Fruit fly (Drosophila melanogaster) whole organism, prepupa: ENCODE data around the gene BG642312.

Experiments
- Blimp-1 ChIP-seq: fragments of 200-800 bp; sonication (Bioruptor generic); optimal IDR thresholded peaks from 3 replicates; lab custom pipeline; 2017; ENCODE audit warnings: missing biosample characterization, missing genetic modification characterization, mild to moderate bottlenecking, moderate library complexity, missing genetic modification reagents
- CG10631 ChIP-seq: fragments of 200-800 bp; sonication (Bioruptor generic); optimal IDR thresholded peaks from 2 replicates; lab custom pipeline; 2016; ENCODE audit warnings: missing biosample characterization, missing genetic modification characterization
- CG11294 ChIP-seq: fragments of 200-800 bp; sonication (Bioruptor generic); IDR thresholded peaks from 2 replicates; pipeline ENCODE4 v1.3.6; 2022; ENCODE audit warnings: missing biosample characterization, missing genetic modification characterization
- CG11762 ChIP-seq: fragments of 200-800 bp; sonication (Bioruptor generic); optimal IDR thresholded peaks from 3 replicates; lab custom pipeline; 2016; ENCODE audit warnings: missing biosample characterization, missing genetic modification characterization; ENCODE audit not compliant: insufficient read depth
- CG11902 ChIP-seq: fragments of 200-800 bp; sonication (Bioruptor generic); optimal IDR thresholded peaks from 3 replicates; lab custom pipeline; 2016; ENCODE audit warnings: missing biosample characterization, missing genetic modification characterization
- CG16779 ChIP-seq: fragments of 200-800 bp; sonication (Bioruptor generic); optimal IDR thresholded peaks from 3 replicates; lab custom pipeline; 2017; ENCODE audit warnings: missing biosample characterization, mild to moderate bottlenecking, missing genetic modification characterization
- CG3032 ChIP-seq: fragments of 200-800 bp; optimal IDR thresholded peaks from 2 replicates; lab custom pipeline; 2019; ENCODE audit warnings: missing biosample characterization, mild to moderate bottlenecking, missing genetic modification characterization, moderate library complexity
- CG31627 ChIP-seq: fragments of 200-800 bp; sonication (Bioruptor generic); optimal IDR thresholded peaks from 3 replicates; lab custom pipeline; 2016; ENCODE audit warnings: missing biosample characterization, missing genetic modification characterization
- CG32006 ChIP-seq: fragments of 200-800 bp; sonication (Bioruptor generic); optimal IDR thresholded peaks from 3 replicates; lab custom pipeline; 2017; ENCODE audit warnings: missing biosample characterization, mild to moderate bottlenecking, missing genetic modification characterization
- CG34406 ChIP-seq: fragments of 200-800 bp; sonication (Bioruptor generic); optimal IDR thresholded peaks from 3 replicates; lab custom pipeline; 2016; ENCODE audit warnings: missing biosample characterization, missing genetic modification characterization
- CG3919 ChIP-seq: fragments of 200-800 bp; sonication (Bioruptor generic); optimal IDR thresholded peaks from 3 replicates; lab custom pipeline; 2016; ENCODE audit warnings: missing biosample characterization, missing genetic modification characterization
- CG4318 ChIP-seq: fragments of 200-800 bp; sonication (Bioruptor generic); optimal IDR thresholded peaks from 3 replicates; lab custom pipeline; 2017; ENCODE audit warnings: missing biosample characterization, mild to moderate bottlenecking, missing genetic modification characterization
- CG6163 ChIP-seq: fragments of 200-800 bp; sonication (Bioruptor generic); IDR thresholded peaks from 3 replicates; pipeline ENCODE4 v1.3.6; 2022; ENCODE audit warnings: missing biosample characterization, missing genetic modification characterization
- CG6276 ChIP-seq: fragments of 200-800 bp; sonication (Bioruptor generic); optimal IDR thresholded peaks from 2 replicates; lab custom pipeline; 2017; ENCODE audit warnings: missing biosample characterization, mild to moderate bottlenecking, missing genetic modification characterization
- CG6792 ChIP-seq: fragments of 200-800 bp; sonication (Bioruptor generic); optimal IDR thresholded peaks from 3 replicates; lab custom pipeline; 2016; ENCODE audit warnings: missing biosample characterization, missing genetic modification characterization
- CG6808 ChIP-seq: fragments of 200-800 bp; sonication (Bioruptor generic); optimal IDR thresholded peaks from 3 replicates; lab custom pipeline; 2017; ENCODE audit warnings: missing biosample characterization, missing genetic modification characterization, mild to moderate bottlenecking, moderate library complexity, missing genetic modification reagents
- CG6854 ChIP-seq: fragments of 200-800 bp; sonication (Bioruptor generic); optimal IDR thresholded peaks from 2 replicates; lab custom pipeline; 2017; ENCODE audit warnings: missing biosample characterization, mild to moderate bottlenecking, missing genetic modification characterization
- CG7368 ChIP-seq: fragments of 200-800 bp; sonication (Bioruptor generic); optimal IDR thresholded peaks from 3 replicates; lab custom pipeline; 2016; ENCODE audit warnings: missing biosample characterization, missing genetic modification characterization
- CG8119 ChIP-seq: fragments of 200-800 bp; sonication (Bioruptor generic); IDR thresholded peaks from 3 replicates; pipeline ENCODE4 v1.3.6; 2022; ENCODE audit warnings: missing biosample characterization, missing genetic modification characterization
- CG8319 ChIP-seq: fragments of 200-800 bp; sonication (Bioruptor generic); optimal IDR thresholded peaks from 3 replicates; lab custom pipeline; 2016; ENCODE audit warnings: missing biosample characterization, missing genetic modification characterization
- CG9139 ChIP-seq: fragments of 200-800 bp; sonication (Bioruptor generic); optimal IDR thresholded peaks from 3 replicates; lab custom pipeline; 2017; ENCODE audit warnings: missing biosample characterization, mild to moderate bottlenecking, missing genetic modification characterization
- Eip75B ChIP-seq: fragments of 200-800 bp; sonication (Bioruptor generic); optimal IDR thresholded peaks from 3 replicates; lab custom pipeline; 2016; ENCODE audit warnings: missing biosample characterization, missing genetic modification characterization
- Eip78C ChIP-seq: fragments of 200-800 bp; sonication (Bioruptor generic); peaks from one replicate; lab custom pipeline; 2016; ENCODE audit warnings: missing biosample characterization, missing genetic modification characterization
- Eip93F ChIP-seq: fragments of 200-800 bp; sonication (Bioruptor generic); optimal IDR thresholded peaks from 2 replicates; lab custom pipeline; 2016; ENCODE audit warnings: missing biosample characterization, mild to moderate bottlenecking, missing genetic modification characterization
- Ets96B ChIP-seq: fragments of 200-800 bp; optimal IDR thresholded peaks from 2 replicates; lab custom pipeline; 2019; ENCODE audit warnings: missing biosample characterization, mild to moderate bottlenecking, missing genetic modification characterization, moderate library complexity
- Hr38 ChIP-seq: sonication (Bioruptor generic); optimal IDR thresholded peaks from 2 replicates; lab custom pipeline; 2016; ENCODE audit warnings: missing biosample characterization, missing genetic modification characterization
- Hr39 ChIP-seq: fragments of 200-800 bp; sonication (Bioruptor generic); optimal IDR thresholded peaks from 2 replicates; lab custom pipeline; 2016; ENCODE audit warnings: missing biosample characterization, missing genetic modification characterization
- Hr4 ChIP-seq: fragments of 200-800 bp; sonication (Bioruptor generic); optimal IDR thresholded peaks from 3 replicates; lab custom pipeline; 2016; ENCODE audit warnings: missing biosample characterization, missing genetic modification characterization
- Lpt ChIP-seq: fragments of 200-800 bp; sonication (Bioruptor generic); optimal IDR thresholded peaks from 3 replicates; lab custom pipeline; 2016; ENCODE audit warnings: missing biosample characterization, missing genetic modification characterization
- OdsH ChIP-seq: fragments of 200-800 bp; sonication (Bioruptor generic); optimal IDR thresholded peaks from 3 replicates; lab custom pipeline; 2016; ENCODE audit warnings: missing biosample characterization, missing genetic modification characterization
- Smox ChIP-seq: fragments of 200-800 bp; sonication (Bioruptor generic); optimal IDR thresholded peaks from 3 replicates; lab custom pipeline; 2016; ENCODE audit warnings: missing biosample characterization, missing genetic modification characterization
- Sox102F ChIP-seq: fragments of 200-800 bp; sonication (Bioruptor generic); optimal IDR thresholded peaks from 2 replicates; lab custom pipeline; 2016; ENCODE audit warnings: missing biosample characterization, mild to moderate bottlenecking, missing genetic modification characterization
- Sox14 ChIP-seq: fragments of 200-800 bp; sonication (Bioruptor generic); optimal IDR thresholded peaks from 3 replicates; lab custom pipeline; 2016; ENCODE audit warnings: missing biosample characterization, missing genetic modification characterization
- Sox15 ChIP-seq: fragments of 200-800 bp; sonication (Bioruptor generic); optimal IDR thresholded peaks from 3 replicates; lab custom pipeline; 2016; ENCODE audit warnings: missing biosample characterization, missing genetic modification characterization
- achi ChIP-seq: fragments of 200-800 bp; sonication (Bioruptor generic); optimal IDR thresholded peaks from 3 replicates; lab custom pipeline; 2016; ENCODE audit warnings: missing biosample characterization, missing genetic modification characterization
- acj6 ChIP-seq: fragments of 200-800 bp; sonication (Bioruptor generic); optimal IDR thresholded peaks from 3 replicates; lab custom pipeline; 2016; ENCODE audit warnings: missing biosample characterization, missing genetic modification characterization
- dac ChIP-seq: fragments of 200-800 bp; sonication (Bioruptor generic); optimal IDR thresholded peaks from 2 replicates; lab custom pipeline; 2017; ENCODE audit warnings: missing biosample characterization, mild to moderate bottlenecking, missing genetic modification characterization
- eg ChIP-seq: fragments of 200-800 bp; sonication (Bioruptor generic); IDR thresholded peaks from 3 replicates; pipeline ENCODE4 v1.3.6; 2022; ENCODE audit warnings: missing biosample characterization, missing genetic modification characterization
- esn ChIP-seq: fragments of 200-800 bp; sonication (Bioruptor generic); optimal IDR thresholded peaks from 2 replicates; lab custom pipeline; 2016; ENCODE audit warnings: missing biosample characterization, mild to moderate bottlenecking, missing genetic modification characterization, moderate library complexity
- fd59A ChIP-seq: fragments of 200-800 bp; sonication (Bioruptor generic); optimal IDR thresholded peaks from 2 replicates; lab custom pipeline; 2017; ENCODE audit warnings: missing biosample characterization, mild to moderate bottlenecking, missing genetic modification characterization, missing genetic modification reagents
- lz ChIP-seq: fragments of 200-800 bp; sonication (Bioruptor generic); optimal IDR thresholded peaks from 3 replicates; lab custom pipeline; 2016; ENCODE audit warnings: missing biosample characterization, missing genetic modification characterization
- net ChIP-seq: fragments of 200-800 bp; sonication (Bioruptor generic); optimal IDR thresholded peaks from 3 replicates; lab custom pipeline; 2016; ENCODE audit warnings: missing biosample characterization, missing genetic modification characterization
- pdm3 ChIP-seq: fragments of 200-800 bp; sonication (Bioruptor generic); optimal IDR thresholded peaks from 3 replicates; lab custom pipeline; 2016; ENCODE audit warnings: missing biosample characterization, missing genetic modification characterization
- spab ChIP-seq: fragments of 200-800 bp; sonication (Bioruptor generic); optimal IDR thresholded peaks from 2 replicates; lab custom pipeline; 2017; ENCODE audit warnings: missing biosample characterization, mild to moderate bottlenecking, missing genetic modification characterization, missing genetic modification reagents
- svp ChIP-seq: fragments of 200-800 bp; sonication (Bioruptor generic); peaks from one replicate; lab custom pipeline; 2016; ENCODE audit warnings: missing biosample characterization, missing genetic modification characterization
- topi ChIP-seq: fragments of 200-800 bp; sonication (Bioruptor generic); optimal IDR thresholded peaks from 3 replicates; lab custom pipeline; 2016; ENCODE audit warnings: missing biosample characterization, missing genetic modification characterization
- vri ChIP-seq: fragments of 200-800 bp; sonication (Bioruptor generic); optimal IDR thresholded peaks from 3 replicates; lab custom pipeline; 2016; ENCODE audit warnings: missing biosample characterization, mild to moderate bottlenecking, missing genetic modification characterization

Gene BG642312

DNA sequence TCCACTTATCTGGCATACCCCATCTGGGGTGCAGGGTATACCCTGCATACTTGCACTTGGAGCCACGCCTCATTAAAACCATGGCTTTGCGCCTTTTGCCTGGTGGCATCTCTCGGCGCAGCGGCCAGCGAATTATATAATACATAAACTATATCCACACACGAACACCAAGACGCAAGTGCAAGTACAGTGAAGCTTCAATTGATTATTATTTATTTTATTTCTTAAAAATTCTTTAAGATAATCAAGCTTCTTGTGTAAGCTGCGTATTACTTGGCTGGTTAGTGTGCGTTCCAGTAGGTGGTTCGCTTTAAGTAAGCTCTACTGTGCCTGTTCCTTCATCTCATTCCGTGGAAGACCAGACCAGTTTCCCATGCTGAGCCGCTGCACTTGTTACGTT is 33.1 kb upstream of the BG642312 start (continued):
- TF ChIP-seq CG11294 (peak; percentile 44; the same call in 1 of the 2 replicates), CG3032 (peak; percentile 78), Smox (peak; percentile 54), CG11762 (GFP tag; lab: Kevin White, UChicago) (peak; percentile 65), CG6792 (GFP tag; lab: Kevin White, UChicago) (peak; percentile 74), Hr4 (GFP tag; lab: Kevin White, UChicago) (peak; percentile 82), CG34406 (peak; percentile 71), Hr38 (GFP tag; lab: Kevin White, UChicago) (no peak)

DNA sequence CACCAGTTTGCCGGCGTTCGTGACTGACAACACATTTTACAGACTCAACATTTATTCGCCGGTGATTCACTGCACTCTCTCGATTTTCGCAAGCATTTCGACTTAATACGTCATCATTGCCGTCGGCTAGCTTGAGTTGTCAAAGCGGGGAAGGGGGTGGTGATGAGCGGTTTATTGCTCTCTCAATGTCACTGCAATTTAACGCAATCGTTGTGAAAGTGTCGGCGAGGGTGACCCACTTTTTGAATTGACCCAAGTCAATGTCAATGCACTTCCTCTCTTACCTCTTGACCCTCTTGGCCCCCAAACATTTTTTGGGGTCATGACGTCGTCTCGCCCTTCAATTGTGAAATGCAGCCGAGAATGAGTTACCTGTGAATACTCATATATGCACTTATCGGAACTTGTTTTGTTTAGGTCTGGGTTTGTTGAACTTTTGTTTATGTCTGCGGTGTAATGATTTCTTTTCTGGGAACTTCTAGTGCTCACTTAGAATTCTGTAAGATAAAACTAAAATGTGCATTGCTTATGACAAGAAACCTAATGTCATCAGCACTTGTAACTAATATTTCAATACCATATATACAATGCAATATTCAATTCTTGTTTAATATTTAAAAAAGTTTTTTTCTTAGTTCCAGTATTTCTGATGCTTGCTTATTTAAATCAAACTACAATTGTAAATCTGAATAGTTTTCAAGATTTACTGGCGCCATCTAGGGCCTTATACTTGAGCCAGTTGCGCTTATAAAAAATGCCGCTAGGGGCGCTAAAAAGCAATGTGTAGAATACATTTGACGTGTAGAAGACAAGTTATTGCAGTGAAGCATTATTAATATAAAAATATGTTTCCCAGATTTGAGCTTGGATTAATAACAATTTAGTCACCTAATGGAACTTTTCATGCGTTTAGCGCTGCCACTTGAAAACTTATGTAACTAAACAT is 31.0 kb upstream of the BG642312 start:
- TF ChIP-seq CG8119 (no peak), CG32006 (GFP tag; lab: Kevin White, UChicago) (no peak), Lpt (GFP tag; lab: Kevin White, UChicago) (no peak), CG11294 (no peak), CG6854 (GFP tag; lab: Kevin White, UChicago) (peak; percentile 16), acj6 (GFP tag; lab: Kevin White, UChicago) (peak; percentile 5), CG7368 (GFP tag; lab: Kevin White, UChicago) (no peak), CG9139 (GFP tag; lab: Kevin White, UChicago) (no peak), Sox102F (GFP tag; lab: Kevin White, UChicago) (peak; percentile 15), lz (GFP tag; lab: Kevin White, UChicago) (peak; percentile 61), Eip93F (no peak), Ets96B (tag; lab: Kevin White, UChicago) (no peak), vri (GFP tag; lab: Kevin White, UChicago) (no peak), net (GFP tag; lab: Kevin White, UChicago) (peak; percentile 12), eg (GFP tag; lab: Robert Waterston, UW) (no peak), spab (GFP tag; lab: Kevin White, UChicago) (no peak), dac (peak; percentile 5), Hr4 (GFP tag; lab: Kevin White, UChicago) (no peak), Eip78C (peak; percentile 38), OdsH (GFP tag; lab: Kevin White, UChicago) (no peak), CG4318 (GFP tag; lab: Kevin White, UChicago) (no peak), CG8319 (GFP tag; lab: Kevin White, UChicago) (no peak), CG11902 (GFP tag; lab: Kevin White, UChicago) (no peak), CG34406 (no peak), CG16779 (tag; lab: Kevin White, UChicago) (no peak), achi (GFP tag; lab: Kevin White, UChicago) (no peak), Sox14 (peak; percentile 25), CG10631 (GFP tag; lab: Kevin White, UChicago) (no peak), Hr38 (GFP tag; lab: Kevin White, UChicago) (no peak), CG6163 (peak; percentile 26; the same call in 1 of the 3 replicates), CG6792 (GFP tag; lab: Kevin White, UChicago) (no peak), topi (peak; percentile 40), CG3032 (peak; percentile 4), pdm3 (GFP tag; lab: Kevin White, UChicago) (peak; percentile 35), Blimp-1 (GFP tag; lab: Kevin White, UChicago) (peak; percentile 65), Hr39 (GFP tag; lab: Kevin White, UChicago) (peak; percentile 65), CG6808 (GFP tag; lab: Kevin White, UChicago) (no peak), fd59A (GFP tag; lab: Kevin White, UChicago) (no peak), CG3919 (GFP tag; lab: Kevin White, UChicago) (peak; percentile 30), esn (GFP tag; lab: Kevin White, UChicago) (peak; percentile 58), Eip75B (GFP tag; lab: Kevin White, UChicago) (peak; percentile 73), CG31627 (GFP tag; lab: Kevin White, UChicago) (peak; percentile 69), CG11762 (GFP tag; lab: Kevin White, UChicago) (no peak), Sox15 (GFP tag; lab: Kevin White, UChicago) (no peak), CG6276 (GFP tag; lab: Kevin White, UChicago) (no peak), svp (GFP tag; lab: Kevin White, UChicago) (peak; percentile 68)
